Fruit fly (Drosophila melanogaster): ENCODE results near the gene cib.

cib gene

dm6 chrX:4116834-4117736 is 11.2 kb downstream of the cib start, which contains the start of the genes tyf and Tip60 (continued):
- TF ChIP-seq CG9797 (GFP tag; optimal IDR thresholded peaks at IDR 0.05) (peak; percentile 36), CG17328 (GFP tag; IDR thresholded peaks at IDR 0.05) (no peak), hbn (GFP tag; IDR thresholded peaks at IDR 0.05; ENCODE audit: partially characterized antibody) (peak; percentile 40; the same call in 1 of the 2 replicates), Dip3 (GFP tag; optimal IDR thresholded peaks at IDR 0.05) (no peak), rib (GFP tag; IDR thresholded peaks at IDR 0.05) (no peak), NK7.1 (GFP tag; optimal IDR thresholded peaks at IDR 0.05) (no peak), Med (GFP tag) (peak; percentile 78), CG9215 (GFP tag; IDR thresholded peaks at IDR 0.05) (no peak), CG14710 (tag; optimal IDR thresholded peaks at IDR 0.05) (peak; percentile 42), so (GFP tag; IDR thresholded peaks at IDR 0.05) (0 out of 3 replicates have a peak, but pooled peaks have one; percentile 47), org-1 (GFP tag; optimal IDR thresholded peaks at IDR 0.05) (no peak), Dp (GFP tag; optimal IDR thresholded peaks at IDR 0.05) (peak; percentile 49), HLH54F (GFP tag; optimal IDR thresholded peaks at IDR 0.05) (peak; percentile 37), lilli (GFP tag; optimal IDR thresholded peaks at IDR 0.05) (peak; percentile 23), MBD-R2 (GFP tag; IDR thresholded peaks at IDR 0.05) (peak; percentile 47), dm (GFP tag; optimal IDR thresholded peaks at IDR 0.05) (peak; percentile 29), zfh2 (GFP tag; optimal IDR thresholded peaks at IDR 0.05) (peak; percentile 47), CG2202 (tag; optimal IDR thresholded peaks at IDR 0.05) (no peak), cg (GFP tag; optimal IDR thresholded peaks at IDR 0.05) (peak; percentile 91), p53 (GFP tag; optimal IDR thresholded peaks at IDR 0.05) (no peak), CG4820 (GFP tag; optimal IDR thresholded peaks at IDR 0.05) (no peak), Myb (GFP tag; optimal IDR thresholded peaks at IDR 0.05) (peak; percentile 62), row (GFP tag; IDR thresholded peaks at IDR 0.05) (peak; percentile 47), ato (GFP tag; IDR thresholded peaks at IDR 0.05; ENCODE audit: partially characterized antibody) (peak; percentile 71), H15 (GFP tag; IDR thresholded peaks at IDR 0.05) (no peak), Xbp1 (GFP tag; optimal IDR thresholded peaks at IDR 0.05) (peak; percentile 28), CG6654 (GFP tag; optimal IDR thresholded peaks at IDR 0.05) (no peak), D19A (tag; optimal IDR thresholded peaks at IDR 0.05) (no peak), CG4617 (GFP tag; optimal IDR thresholded peaks at IDR 0.05; ENCODE audit: borderline replicate concordance) (peak; percentile 65), dmrt11E (tag; optimal IDR thresholded peaks at IDR 0.05) (no peak), D (optimal IDR thresholded peaks at IDR 0.05) (no peak), D (GFP tag; optimal IDR thresholded peaks at IDR 0.05) (no peak), CG17385 (GFP tag; optimal IDR thresholded peaks at IDR 0.05) (no peak), Xrp1 (GFP tag; IDR thresholded peaks at IDR 0.05) (no peak), Dad (GFP tag; optimal IDR thresholded peaks at IDR 0.05) (no peak), Sry-β (GFP tag; optimal IDR thresholded peaks at IDR 0.05) (peak; percentile 69), CG42726 (GFP tag; IDR thresholded peaks at IDR 0.05; ENCODE audit: partially characterized antibody) (peak; percentile 31; the same call in 1 of the 2 replicates), CG9727 (GFP tag; optimal IDR thresholded peaks at IDR 0.05) (peak; percentile 30), lab (GFP tag; optimal IDR thresholded peaks at IDR 0.05) (no peak), vnd (GFP tag; IDR thresholded peaks at IDR 0.05; ENCODE audit: partially characterized antibody) (peak; percentile 43; the same call in 2 of the 3 replicates), CG18764 (GFP tag; optimal IDR thresholded peaks at IDR 0.05) (no peak), CG7963 (GFP tag; IDR thresholded peaks at IDR 0.05; ENCODE audit: partially characterized antibody) (0 out of 3 replicates have a peak, but pooled peaks have one; percentile 9), Nf-YC (tag; optimal IDR thresholded peaks at IDR 0.05) (peak; percentile 20), sens (GFP tag) (peak; percentile 78), lbe (GFP tag; optimal IDR thresholded peaks at IDR 0.05) (peak; percentile 11), Hr39 (optimal IDR thresholded peaks at IDR 0.05) (no peak), CG6791 (GFP tag; IDR thresholded peaks at IDR 0.05; ENCODE audit: partially characterized antibody) (peak; percentile 79)
